Fruit fly (Drosophila melanogaster) whole organism, embryonic: ENCODE data around the gene Trhn.

Experiments used
- Asciz ChIP-seq: fragments of 200-800 bp; sonication (Bioruptor generic); optimal IDR thresholded peaks from 2 replicates; lab custom pipeline; 2017; ENCODE audit warnings: missing biosample characterization, mild to moderate bottlenecking, missing genetic modification characterization, missing genetic modification reagents
- BtbVII ChIP-seq: fragments of 200-800 bp; sonication (Bioruptor generic); optimal IDR thresholded peaks from 3 replicates; lab custom pipeline; 2017; ENCODE audit warnings: missing biosample characterization, mild to moderate bottlenecking, missing genetic modification characterization
- CG10543 ChIP-seq: fragments of 200-800 bp; sonication (Bioruptor generic); optimal IDR thresholded peaks from 3 replicates; lab custom pipeline; 2017; ENCODE audit warnings: missing biosample characterization, mild to moderate bottlenecking, missing genetic modification characterization, moderate library complexity
- CG11504 ChIP-seq: fragments of 200-800 bp; sonication (Bioruptor generic); optimal IDR thresholded peaks from 3 replicates; lab custom pipeline; 2019; ENCODE audit warnings: missing biosample characterization, mild to moderate bottlenecking, missing genetic modification characterization, moderate library complexity
- CG12659 ChIP-seq: fragments of 200-800 bp; sonication (Bioruptor generic); optimal IDR thresholded peaks from 3 replicates; lab custom pipeline; 2017; ENCODE audit warnings: mild to moderate bottlenecking, missing biosample characterization, missing genetic modification reagents, missing genetic modification characterization
- CG15269 ChIP-seq: fragments of 200-800 bp; sonication (Bioruptor generic); optimal IDR thresholded peaks from 2 replicates; lab custom pipeline; 2018; ENCODE audit warnings: missing biosample characterization, mild to moderate bottlenecking, missing genetic modification characterization, moderate library complexity
- CG15601 ChIP-seq: fragments of 200-800 bp; sonication (Bioruptor generic); optimal IDR thresholded peaks from 3 replicates; lab custom pipeline; 2019; ENCODE audit warnings: missing biosample characterization, mild to moderate bottlenecking, missing genetic modification characterization, moderate library complexity
- CG17186 ChIP-seq: fragments of 200-800 bp; sonication (Bioruptor generic); optimal IDR thresholded peaks from 3 replicates; lab custom pipeline; 2017; ENCODE audit warnings: missing biosample characterization, missing genetic modification reagents, missing genetic modification characterization
- CG17328 ChIP-seq: fragments of 200-800 bp; sonication (Bioruptor generic); IDR thresholded peaks from 2 replicates; pipeline ENCODE4 v1.3.6; 2022; ENCODE audit warnings: missing biosample characterization, missing genetic modification characterization
- CG17385 ChIP-seq: fragments of 200-800 bp; sonication (Bioruptor generic); optimal IDR thresholded peaks from 3 replicates; lab custom pipeline; 2018; ENCODE audit warnings: missing biosample characterization, mild to moderate bottlenecking, missing genetic modification characterization
- CG2712 ChIP-seq: fragments of 200-800 bp; optimal IDR thresholded peaks from 3 replicates; lab custom pipeline; 2019; ENCODE audit warnings: missing biosample characterization, mild to moderate bottlenecking, missing genetic modification characterization, moderate library complexity
- CG30431 ChIP-seq: fragments of 200-800 bp; sonication (Bioruptor generic); optimal IDR thresholded peaks from 2 replicates; lab custom pipeline; 2017; ENCODE audit warnings: missing biosample characterization, missing genetic modification characterization
- CG31441 ChIP-seq: fragments of 200-800 bp; sonication (Bioruptor generic); IDR thresholded peaks from 2 replicates; pipeline ENCODE4 v1.3.6; 2022; ENCODE audit warnings: missing biosample characterization, missing genetic modification characterization
- CG32532 ChIP-seq: fragments of 200-800 bp; sonication (Bioruptor generic); IDR thresholded peaks from 2 replicates; pipeline ENCODE4 v1.3.6; 2022; ENCODE audit warnings: missing biosample characterization, missing genetic modification characterization
- CG3281 ChIP-seq: fragments of 200-800 bp; sonication (Bioruptor generic); optimal IDR thresholded peaks from 3 replicates; lab custom pipeline; 2017; ENCODE audit warnings: missing biosample characterization, mild to moderate bottlenecking, missing genetic modification characterization
- CG8388 ChIP-seq: fragments of 200-800 bp; sonication (Bioruptor generic); optimal IDR thresholded peaks from 2 replicates; lab custom pipeline; 2019; ENCODE audit warnings: missing biosample characterization, mild to moderate bottlenecking, missing genetic modification characterization, moderate library complexity
- CG9437 ChIP-seq: fragments of 200-800 bp; sonication (Bioruptor generic); optimal IDR thresholded peaks from 2 replicates; lab custom pipeline; 2018; ENCODE audit warnings: missing biosample characterization, mild to moderate bottlenecking, missing genetic modification characterization
- CG9817 ChIP-seq: fragments of 200-800 bp; sonication (Bioruptor generic); optimal IDR thresholded peaks from 2 replicates; lab custom pipeline; 2018; ENCODE audit warnings: missing biosample characterization, mild to moderate bottlenecking, missing genetic modification characterization, moderate library complexity
- CG9932 ChIP-seq: fragments of 200-800 bp; sonication (Bioruptor generic); IDR thresholded peaks from 2 replicates; pipeline ENCODE4 v1.3.6; 2022; ENCODE audit warnings: missing biosample characterization, missing genetic modification characterization
- Dek ChIP-seq: fragments of 200-800 bp; sonication (Bioruptor generic); optimal IDR thresholded peaks from 3 replicates; lab custom pipeline; 2019; ENCODE audit warnings: missing biosample characterization, mild to moderate bottlenecking, missing genetic modification characterization, moderate library complexity
- ERR ChIP-seq: fragments of 200-800 bp; sonication (Bioruptor generic); optimal IDR thresholded peaks from 2 replicates; lab custom pipeline; 2016; ENCODE audit warnings: missing biosample characterization, missing genetic modification characterization
- H2.0 ChIP-seq: fragments of 200-800 bp; sonication (Bioruptor generic); IDR thresholded peaks from 2 replicates; pipeline ENCODE4 v1.3.6; 2022; ENCODE audit warnings: missing biosample characterization, missing genetic modification characterization
- HLH54F ChIP-seq: fragments of 200-800 bp; sonication (Bioruptor generic); optimal IDR thresholded peaks from 3 replicates; lab custom pipeline; 2016; ENCODE audit warnings: missing biosample characterization, missing genetic modification characterization
- Hmr ChIP-seq: fragments of 200-800 bp; sonication (Bioruptor generic); optimal IDR thresholded peaks from 3 replicates; lab custom pipeline; 2017; ENCODE audit warnings: mild to moderate bottlenecking, missing biosample characterization, missing genetic modification reagents, missing genetic modification characterization
- Med ChIP-seq: fragments of 200-800 bp; sonication (Bioruptor generic); peaks from one replicate; lab custom pipeline; 2016; ENCODE audit warnings: missing biosample characterization, missing genetic modification characterization, mild to moderate bottlenecking, inconsistent platforms, moderate library complexity
- Meics ChIP-seq: fragments of 200-800 bp; sonication (Bioruptor generic); optimal IDR thresholded peaks from 2 replicates; lab custom pipeline; 2017; ENCODE audit warnings: missing biosample characterization, mild to moderate bottlenecking, missing genetic modification characterization
- NK7.1 ChIP-seq: fragments of 200-800 bp; sonication (Bioruptor generic); optimal IDR thresholded peaks from 3 replicates; lab custom pipeline; 2016; ENCODE audit warnings: missing biosample characterization, missing genetic modification characterization
- Optix ChIP-seq: fragments of 200-800 bp; sonication (Bioruptor generic); IDR thresholded peaks from 3 replicates; pipeline ENCODE4 v1.3.6; 2022; ENCODE audit warnings: missing biosample characterization, missing genetic modification characterization
- PHDP ChIP-seq: fragments of 200-800 bp; sonication (Bioruptor generic); optimal IDR thresholded peaks from 3 replicates; lab custom pipeline; 2018; ENCODE audit warnings: missing biosample characterization, mild to moderate bottlenecking, missing genetic modification characterization, moderate library complexity
- Sox102F ChIP-seq: fragments of 200-800 bp; sonication (Bioruptor generic); optimal IDR thresholded peaks from 2 replicates; lab custom pipeline; 2018; ENCODE audit warnings: missing biosample characterization, mild to moderate bottlenecking, missing genetic modification characterization, moderate library complexity
- Spps ChIP-seq: fragments of 200-800 bp; sonication (Bioruptor generic); optimal IDR thresholded peaks from 2 replicates; lab custom pipeline; 2018; ENCODE audit warnings: missing biosample characterization, mild to moderate bottlenecking, missing genetic modification characterization
- Vsx1 ChIP-seq: fragments of 200-800 bp; sonication (Bioruptor generic); optimal IDR thresholded peaks from 2 replicates; lab custom pipeline; 2017; ENCODE audit warnings: missing biosample characterization, mild to moderate bottlenecking, missing genetic modification characterization, missing genetic modification reagents
- ara ChIP-seq: fragments of 200-800 bp; sonication (Bioruptor generic); IDR thresholded peaks from 2 replicates; pipeline ENCODE4 v1.3.6; 2022; ENCODE audit warnings: missing biosample characterization, missing genetic modification characterization
- bsh ChIP-seq, 2 experiments: fragments of 200-800 bp; sonication (Bioruptor generic); optimal IDR thresholded peaks; 2 replicates each; lab custom pipeline; 2017 to 2018; ENCODE audit warnings: mild to moderate bottlenecking in 2 of 2, missing biosample characterization in 2 of 2, missing genetic modification characterization in 2 of 2, moderate library complexity in 1 of 2
- cad ChIP-seq: fragments of >200 bp; optimal IDR thresholded peaks from 2 replicates; lab custom pipeline; 2017; ENCODE audit warnings: missing biosample characterization, missing genetic modification characterization
- chinmo ChIP-seq: fragments of 200-800 bp; sonication (Bioruptor generic); IDR thresholded peaks from 4 replicates; pipeline ENCODE4 v1.3.6; 2022; ENCODE audit warnings: missing biosample characterization, missing genetic modification characterization; ENCODE audit not compliant: partially characterized antibody
- crc ChIP-seq: fragments of 200-800 bp; sonication (Bioruptor generic); optimal IDR thresholded peaks from 2 replicates; lab custom pipeline; 2016; ENCODE audit warnings: missing biosample characterization, missing genetic modification characterization
- cwo ChIP-seq: fragments of 200-800 bp; sonication (Bioruptor generic); optimal IDR thresholded peaks from 3 replicates; lab custom pipeline; 2017; ENCODE audit warnings: missing biosample characterization, missing genetic modification characterization, mild to moderate bottlenecking, moderate library complexity, missing genetic modification reagents
- exex ChIP-seq: fragments of 200-800 bp; sonication (Bioruptor generic); optimal IDR thresholded peaks from 4 replicates; lab custom pipeline; 2018; ENCODE audit warnings: missing biosample characterization, mild to moderate bottlenecking, missing genetic modification characterization, moderate library complexity
- fd3F ChIP-seq: fragments of 200-800 bp; sonication (Bioruptor generic); optimal IDR thresholded peaks from 2 replicates; lab custom pipeline; 2018; ENCODE audit warnings: missing biosample characterization, mild to moderate bottlenecking, missing genetic modification characterization, moderate library complexity
- gcm2 ChIP-seq: fragments of 200-800 bp; sonication (Bioruptor generic); optimal IDR thresholded peaks from 2 replicates; lab custom pipeline; 2016; ENCODE audit warnings: missing biosample characterization, missing genetic modification characterization
- gsb-n ChIP-seq: fragments of 200-800 bp; sonication (Bioruptor generic); optimal IDR thresholded peaks from 3 replicates; lab custom pipeline; 2018; ENCODE audit warnings: missing biosample characterization, mild to moderate bottlenecking, missing genetic modification characterization
- mam ChIP-seq: fragments of 200-800 bp; sonication (Bioruptor generic); optimal IDR thresholded peaks from 3 replicates; lab custom pipeline; 2016; ENCODE audit warnings: missing biosample characterization, missing genetic modification characterization
- nerfin-1 ChIP-seq: fragments of 200-800 bp; sonication (Bioruptor generic); optimal IDR thresholded peaks from 3 replicates; lab custom pipeline; 2019; ENCODE audit warnings: missing biosample characterization, mild to moderate bottlenecking, missing genetic modification characterization, moderate library complexity
- sima ChIP-seq: fragments of 200-800 bp; sonication (Bioruptor generic); optimal IDR thresholded peaks from 2 replicates; lab custom pipeline; 2016; ENCODE audit warnings: missing biosample characterization, missing genetic modification characterization
- slp2 ChIP-seq: fragments of 200-800 bp; sonication (Bioruptor generic); optimal IDR thresholded peaks from 2 replicates; lab custom pipeline; 2016; ENCODE audit warnings: missing biosample characterization, missing genetic modification characterization
- sob ChIP-seq: fragments of 200-800 bp; sonication (Bioruptor generic); IDR thresholded peaks from 2 replicates; pipeline ENCODE4 v1.3.6; 2022; ENCODE audit warnings: missing biosample characterization, missing genetic modification characterization
- ssp ChIP-seq: fragments of 200-800 bp; sonication (Bioruptor generic); IDR thresholded peaks from 2 replicates; pipeline ENCODE4 v1.3.6; 2022; ENCODE audit warnings: missing biosample characterization, missing genetic modification characterization
- sug ChIP-seq: fragments of 200-800 bp; optimal IDR thresholded peaks from 2 replicates; lab custom pipeline; 2019; ENCODE audit warnings: missing biosample characterization, mild to moderate bottlenecking, missing genetic modification characterization, moderate library complexity
- trh ChIP-seq: fragments of 200-800 bp; sonication (Bioruptor generic); optimal IDR thresholded peaks from 2 replicates; lab custom pipeline; 2016; ENCODE audit warnings: missing biosample characterization, missing genetic modification characterization
- z ChIP-seq: fragments of 200-800 bp; sonication (Bioruptor generic); IDR thresholded peaks from 3 replicates; pipeline ENCODE4 v1.3.6; 2022; ENCODE audit warnings: missing biosample characterization, missing genetic modification characterization

Gene Trhn

DNA sequence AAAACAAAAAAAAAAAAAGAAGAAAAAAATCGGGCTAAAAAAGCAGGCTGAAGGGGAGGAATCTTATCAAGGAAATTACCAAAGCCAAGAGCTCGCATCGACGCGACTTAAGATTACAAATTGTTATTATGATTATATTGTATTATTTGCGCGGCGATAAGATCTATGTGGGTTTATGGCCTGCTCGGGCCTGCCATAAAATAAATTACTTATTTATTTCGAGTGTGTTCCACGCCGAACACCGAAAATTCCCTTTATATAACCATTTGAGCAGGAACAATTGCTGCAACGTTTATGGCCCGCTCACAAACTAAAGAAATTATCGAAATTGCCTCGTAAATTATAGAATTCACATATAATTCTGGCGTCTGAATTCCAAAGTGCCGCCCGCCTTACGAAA lies 23.4 kb downstream of the Trhn start (continued):
- TF ChIP-seq exex (tag; lab: Kevin White, UChicago) = peak; percentile 95
- peak; percentile 66 for TF ChIP-seq cad
- peak; percentile 50 for TF ChIP-seq Asciz (GFP tag; lab: Kevin White, UChicago)
- no peak for TF ChIP-seq CG32532 (GFP tag; lab: Robert Waterston, UW)
- peak; percentile 55 for TF ChIP-seq PHDP (tag; lab: Kevin White, UChicago)
- no peak for TF ChIP-seq H2.0 (GFP tag; lab: Robert Waterston, UW)
- peak; percentile 37 for TF ChIP-seq CG3281 (GFP tag; lab: Kevin White, UChicago)
- peak; percentile 55 for TF ChIP-seq sug (tag; lab: Kevin White, UChicago)
- peak; percentile 27 for TF ChIP-seq CG17385
- no peak for TF ChIP-seq fd3F (GFP tag; lab: Kevin White, UChicago)
- no peak for TF ChIP-seq sob (GFP tag; lab: Robert Waterston, UW)
- no peak for TF ChIP-seq Spps (tag; lab: Kevin White, UChicago)
- TF ChIP-seq mam = no peak
- TF ChIP-seq HLH54F = no peak
- TF ChIP-seq CG9817 = no peak
- peak; percentile 8 for TF ChIP-seq CG12659
- TF ChIP-seq CG9932 (GFP tag; lab: Robert Waterston, UW) = no peak
- peak; percentile 45 for TF ChIP-seq CG10543
- TF ChIP-seq z = no peak
- TF ChIP-seq Sox102F = no peak
- TF ChIP-seq NK7.1 (GFP tag; lab: Kevin White, UChicago) = no peak
- peak; percentile 2 for TF ChIP-seq CG15601
- no peak for TF ChIP-seq gcm2 (GFP tag; lab: Kevin White, UChicago)
- TF ChIP-seq cwo = peak; percentile 30
- TF ChIP-seq slp2 = no peak
- TF ChIP-seq Dek (tag; lab: Kevin White, UChicago) = no peak
- no peak for TF ChIP-seq crc (GFP tag; lab: Kevin White, UChicago)
- TF ChIP-seq ara = no peak
- TF ChIP-seq ERR (GFP tag; lab: Kevin White, UChicago) = no peak
- TF ChIP-seq nerfin-1 (tag; lab: Kevin White, UChicago) = no peak
- TF ChIP-seq CG11504 (tag; lab: Kevin White, UChicago) = peak; percentile 31
- 0 out of 4 replicates have a peak, but pooled peaks have one; percentile 32 for TF ChIP-seq chinmo (GFP tag; lab: Robert Waterston, UW)
- peak; percentile 4 for TF ChIP-seq BtbVII (GFP tag; lab: Kevin White, UChicago)
- TF ChIP-seq Meics (GFP tag; lab: Kevin White, UChicago) = peak; percentile 22
- peak; percentile 6 for TF ChIP-seq Vsx1 (GFP tag; lab: Kevin White, UChicago)
- no peak for TF ChIP-seq CG30431 (GFP tag; lab: Kevin White, UChicago)
- peak; percentile 39; the same call in 1 of the 2 replicates for TF ChIP-seq CG31441 (GFP tag; lab: Robert Waterston, UW)
- no peak for TF ChIP-seq ssp (GFP tag; lab: Robert Waterston, UW)
- no peak for TF ChIP-seq Optix (GFP tag; lab: Robert Waterston, UW)
- peak in 1 of 2 experiments; percentile 3 for TF ChIP-seq bsh (GFP tag; optimal IDR thresholded peaks at IDR 0.05; lab: Kevin White, UChicago)
- peak; percentile 38 for TF ChIP-seq Med (GFP tag; lab: Kevin White, UChicago)
- no peak for TF ChIP-seq sima
- peak; percentile 32 for TF ChIP-seq Hmr
- no peak for TF ChIP-seq gsb-n (tag; lab: Kevin White, UChicago)
- TF ChIP-seq CG17328 (GFP tag; lab: Robert Waterston, UW) = no peak
- no peak for TF ChIP-seq CG17186 (GFP tag; lab: Kevin White, UChicago)
- peak; percentile 10 for TF ChIP-seq CG8388 (GFP tag; lab: Kevin White, UChicago)
- TF ChIP-seq CG2712 = peak; percentile 20
- no peak for TF ChIP-seq CG9437 (GFP tag; lab: Kevin White, UChicago)
- peak; percentile 39 for TF ChIP-seq CG15269
- no peak for TF ChIP-seq trh (GFP tag; lab: Kevin White, UChicago)
